Worm (Caenorhabditis elegans): Measurements from ENCODE around the gene spot-1.

The spot-1 gene

ce11 chrIII:7298045-7298444, 21.0 kb upstream of the spot-1 start:
- TF ChIP-seq ama-1 (optimal IDR thresholded peaks at IDR 0.05) (peak; percentile 78), daf-8 (GFP tag; IDR thresholded peaks at IDR 0.05) (no peak), ceh-20 (GFP tag; IDR thresholded peaks at IDR 0.05) (no peak), D1046.2 (GFP tag; IDR thresholded peaks at IDR 0.05) (no peak), Y48G9A.11 (GFP tag; IDR thresholded peaks at IDR 0.05) (no peak), mdt-29 (GFP tag; IDR thresholded peaks at IDR 0.05) (no peak), hlh-30 (tag; optimal IDR thresholded peaks at IDR 0.05; ENCODE audit: insufficient read depth) (no peak), zfp-2 (tag; optimal IDR thresholded peaks at IDR 0.05) (no peak)

ce11 chrIII:7297045-7297680, 20.1 kb upstream of the spot-1 start:
- TF ChIP-seq zip-2 (tag; optimal IDR thresholded peaks at IDR 0.05) (no peak), ceh-32 (tag; optimal IDR thresholded peaks at IDR 0.05; ENCODE audit: poor library complexity) (no peak), dmd-6 (GFP tag; IDR thresholded peaks at IDR 0.05) (peak; percentile 33; the same call in 1 of the 2 replicates), T20F7.1 (GFP tag; optimal IDR thresholded peaks at IDR 0.05) (peak; percentile 19), unc-62 (GFP tag; optimal IDR thresholded peaks at IDR 0.05 in 1 of 2) (peak in 1 of 2 experiments; percentile 93), unc-62 (tag; optimal IDR thresholded peaks at IDR 0.05) (no peak), mdl-1 (tag; optimal IDR thresholded peaks at IDR 0.05) (peak in 1 of 2 experiments; percentile 27), mxl-3 (GFP tag; optimal IDR thresholded peaks at IDR 0.05) (peak; percentile 24), nhr-28 (tag; optimal IDR thresholded peaks at IDR 0.05) (peak; percentile 14), lsy-2 (tag; optimal IDR thresholded peaks at IDR 0.05) (peak in 1 of 2 experiments; percentile 4), tra-1 (GFP tag; IDR thresholded peaks at IDR 0.05) (no peak), ctbp-1 (GFP tag; IDR thresholded peaks at IDR 0.05) (no peak), dve-1 (tag; optimal IDR thresholded peaks at IDR 0.05; ENCODE audit: insufficient read depth) (peak; percentile 1), mep-1 (tag; optimal IDR thresholded peaks at IDR 0.05) (peak; percentile 22), mes-2 (tag; optimal IDR thresholded peaks at IDR 0.05; ENCODE audit: poor library complexity, severe bottlenecking) (peak; percentile 18), spr-1 (tag; optimal IDR thresholded peaks at IDR 0.05) (no peak), nhr-6 (tag; optimal IDR thresholded peaks at IDR 0.05) (no peak), hlh-11 (tag; optimal IDR thresholded peaks at IDR 0.05) (peak; percentile 10)

- no peak for TF ChIP-seq ceh-28 (tag; optimal IDR thresholded peaks at IDR 0.05)
- TF ChIP-seq ama-1 (optimal IDR thresholded peaks at IDR 0.05), result no peak
- peak; percentile 61 for TF ChIP-seq nhr-28 (tag; optimal IDR thresholded peaks at IDR 0.05)
- TF ChIP-seq zfp-3 (GFP tag; conservative IDR thresholded peaks at IDR 0.05), result no peak
- TF ChIP-seq ZK546.5 (tag; optimal IDR thresholded peaks at IDR 0.05), result no peak
- no peak for TF ChIP-seq lin-38 (GFP tag; IDR thresholded peaks at IDR 0.05)
- TF ChIP-seq mep-1 (tag; optimal IDR thresholded peaks at IDR 0.05), result peak; percentile 29
- no peak for TF ChIP-seq jun-1 (tag; optimal IDR thresholded peaks at IDR 0.05)
- TF ChIP-seq ceh-20 (GFP tag; IDR thresholded peaks at IDR 0.05), result no peak
- peak; percentile 25 for TF ChIP-seq hlh-30 (tag; optimal IDR thresholded peaks at IDR 0.05; ENCODE audit: insufficient read depth)
- TF ChIP-seq dmd-6 (GFP tag; IDR thresholded peaks at IDR 0.05), result 0 out of 2 replicates have a peak, but pooled peaks have one; percentile 10
- peak; percentile 37 for TF ChIP-seq nhr-25 (tag; optimal IDR thresholded peaks at IDR 0.05; ENCODE audit: borderline replicate concordance, insufficient read depth)
- peak; percentile 13 for TF ChIP-seq aha-1 (tag)
- TF ChIP-seq hlh-11 (tag; optimal IDR thresholded peaks at IDR 0.05), result peak; percentile 21
- TF ChIP-seq mdt-29 (GFP tag; IDR thresholded peaks at IDR 0.05), result no peak
- no peak for TF ChIP-seq nhr-102 (tag; optimal IDR thresholded peaks at IDR 0.05)
- peak in 1 of 2 experiments; percentile 35 for TF ChIP-seq lsy-2 (tag; optimal IDR thresholded peaks at IDR 0.05)
- TF ChIP-seq fos-1 (tag; optimal IDR thresholded peaks at IDR 0.05), result no peak
- no peak for TF ChIP-seq mxl-3 (GFP tag; optimal IDR thresholded peaks at IDR 0.05)
- no peak for TF ChIP-seq nhr-11 (tag; optimal IDR thresholded peaks at IDR 0.05)
- TF ChIP-seq F49E8.2 (tag; optimal IDR thresholded peaks at IDR 0.05; ENCODE audit: borderline replicate concordance), result no peak
- TF ChIP-seq unc-62 (GFP tag; optimal IDR thresholded peaks at IDR 0.05 in 1 of 2), result peak in 1 of 2 experiments; percentile 99
- no peak for TF ChIP-seq unc-62 (tag; optimal IDR thresholded peaks at IDR 0.05)
- no peak for TF ChIP-seq hmg-1.1 (GFP tag; IDR thresholded peaks at IDR 0.05)
- no peak for TF ChIP-seq cey-2 (tag; optimal IDR thresholded peaks at IDR 0.05; ENCODE audit: borderline replicate concordance, insufficient read depth)
- no peak for TF ChIP-seq dpl-1 (GFP tag; optimal IDR thresholded peaks at IDR 0.05)
Observed at ce11 chrIII:7296092-7296668, 19.1 kb upstream of the spot-1 start.
